Worm (Caenorhabditis elegans) whole organism, early embryonic: Measurements from ENCODE around the gene wrt-7.

Experiments
- B0310.2 ChIP-seq: sonication (generic microtip); optimal IDR thresholded peaks from 2 replicates; lab custom pipeline; 2016; ENCODE audit warnings: mild to moderate bottlenecking, missing genetic modification characterization, missing compliant biosample characterization
- F13C5.2 ChIP-seq: sonication (generic microtip); optimal IDR thresholded peaks from 2 replicates; lab custom pipeline; 2017; ENCODE audit warnings: mild to moderate bottlenecking, missing genetic modification characterization, inconsistent platforms, missing compliant biosample characterization
- aly-1 ChIP-seq: sonication (generic microtip); optimal IDR thresholded peaks from 2 replicates; lab custom pipeline; 2016; ENCODE audit warnings: missing genetic modification characterization, missing compliant biosample characterization
- ama-1 ChIP-seq: fragments of 150-350 bp; optimal IDR thresholded peaks from 2 replicates; lab custom pipeline; 2014
- ceh-13 ChIP-seq: fragments of 200-800 bp; sonication (Bioruptor generic); optimal IDR thresholded peaks from 2 replicates; lab custom pipeline; 2018; ENCODE audit warnings: mild to moderate bottlenecking, missing genetic modification characterization, missing compliant biosample characterization
- ceh-36 ChIP-seq: sonication (generic microtip); optimal IDR thresholded peaks from 2 replicates; lab custom pipeline; 2016; ENCODE audit warnings: missing genetic modification characterization, inconsistent platforms, missing compliant biosample characterization
- ets-7 ChIP-seq: sonication (generic microtip); optimal IDR thresholded peaks from 2 replicates; lab custom pipeline; 2016; ENCODE audit warnings: missing genotype, missing genetic modification characterization, missing compliant biosample characterization
- flt-1 ChIP-seq: fragments of 200-800 bp; sonication (Bioruptor generic); IDR thresholded peaks from 2 replicates; pipeline ENCODE4 v1.3.6; 2022; ENCODE audit warnings: missing genetic modification characterization, missing compliant biosample characterization
- hmbx-1 ChIP-seq: sonication (generic microtip); optimal IDR thresholded peaks from 2 replicates; lab custom pipeline; 2016; ENCODE audit warnings: mild to moderate bottlenecking, missing genetic modification characterization, missing compliant biosample characterization
- hmg-4 ChIP-seq: fragments of 200-800 bp; sonication (Bioruptor generic); optimal IDR thresholded peaks from 2 replicates; lab custom pipeline; 2018; ENCODE audit warnings: mild to moderate bottlenecking, missing genetic modification characterization, missing compliant biosample characterization
- hnd-1 ChIP-seq: sonication (generic microtip); optimal IDR thresholded peaks from 2 replicates; lab custom pipeline; 2016; ENCODE audit warnings: missing genetic modification characterization, missing compliant biosample characterization
- pes-1 ChIP-seq: fragments of 200-800 bp; sonication (Bioruptor generic); IDR thresholded peaks from 2 replicates; pipeline ENCODE4 v1.3.6; 2022; ENCODE audit warnings: missing genetic modification reagents, missing genetic modification characterization, missing compliant biosample characterization
- scrt-1 ChIP-seq: fragments of 200-800 bp; sonication (Bioruptor generic); IDR thresholded peaks from 2 replicates; pipeline ENCODE4 v1.3.6; 2022; ENCODE audit warnings: missing genetic modification characterization, missing compliant biosample characterization
- sea-1 ChIP-seq: fragments of 200-800 bp; sonication (Bioruptor generic); conservative IDR thresholded peaks from 2 replicates; pipeline ENCODE4 v1.3.6; 2022; ENCODE audit warnings: missing genetic modification characterization, missing compliant biosample characterization
- tbx-11 ChIP-seq: fragments of 200-800 bp; sonication (Bioruptor generic); IDR thresholded peaks from 2 replicates; pipeline ENCODE4 v1.3.6; 2022; ENCODE audit warnings: missing genetic modification characterization, missing compliant biosample characterization
- tbx-37 ChIP-seq: fragments of 200-800 bp; sonication (Bioruptor generic); conservative IDR thresholded peaks from 2 replicates; pipeline ENCODE4 v1.3.6; 2022; ENCODE audit warnings: missing genetic modification reagents, missing genetic modification characterization, missing compliant biosample characterization
- tra-4 ChIP-seq: sonication (generic microtip); optimal IDR thresholded peaks from 2 replicates; lab custom pipeline; 2017; ENCODE audit warnings: missing genetic modification characterization, missing compliant biosample characterization

Gene wrt-7

ce11 chrV:15306745-15307144 is 30.6 kb downstream of the wrt-7 start, which contains the start of gene T26H8.4:
T26H8.4 (minus strand) TSS chrV:15306845.
- TF ChIP-seq tra-4 (tag; lab: Kevin White, UChicago) = no peak
- TF ChIP-seq ceh-36 = no peak
- no peak for TF ChIP-seq tbx-37 (GFP tag; lab: Robert Waterston, UW)
- TF ChIP-seq ama-1 (lab: Kevin White, UChicago) = no peak
- no peak for TF ChIP-seq aly-1
- TF ChIP-seq hmg-4 (GFP tag; lab: Kevin White, UChicago) = no peak
- no peak for TF ChIP-seq tbx-11 (GFP tag; lab: Robert Waterston, UW)
- TF ChIP-seq B0310.2 = no peak
- TF ChIP-seq hmbx-1 (tag; lab: Kevin White, UChicago) = no peak
- no peak for TF ChIP-seq hnd-1
- TF ChIP-seq pes-1 = no peak
- no peak for TF ChIP-seq flt-1 (GFP tag; lab: Robert Waterston, UW)
- TF ChIP-seq sea-1 (GFP tag; lab: Robert Waterston, UW) = no peak
- no peak for TF ChIP-seq scrt-1 (GFP tag; lab: Robert Waterston, UW)
- TF ChIP-seq ets-7 (tag; lab: Kevin White, UChicago) = no peak
- TF ChIP-seq ceh-13 (GFP tag; lab: Kevin White, UChicago) = no peak
- TF ChIP-seq F13C5.2 (tag; lab: Kevin White, UChicago) = no peak

ce11 chrV:15305502-15305901 is 31.8 kb downstream of the wrt-7 start, which contains the start of gene T26H8.5:
T26H8.5 (minus strand) TSS chrV:15305602.
- TF ChIP-seq aly-1 (no peak), scrt-1 (GFP tag; lab: Robert Waterston, UW) (no peak), tbx-37 (GFP tag; lab: Robert Waterston, UW) (no peak), pes-1 (no peak), B0310.2 (no peak), ets-7 (tag; lab: Kevin White, UChicago) (no peak), hmg-4 (GFP tag; lab: Kevin White, UChicago) (no peak), ceh-13 (GFP tag; lab: Kevin White, UChicago) (no peak), flt-1 (GFP tag; lab: Robert Waterston, UW) (no peak), sea-1 (GFP tag; lab: Robert Waterston, UW) (no peak), tbx-11 (GFP tag; lab: Robert Waterston, UW) (no peak), ceh-36 (no peak), ama-1 (lab: Kevin White, UChicago) (no peak)

- TF ChIP-seq hnd-1 (no peak), tbx-11 (GFP tag; lab: Robert Waterston, UW) (no peak), ceh-13 (GFP tag; lab: Kevin White, UChicago) (no peak), B0310.2 (no peak), hmbx-1 (tag; lab: Kevin White, UChicago) (no peak), F13C5.2 (tag; lab: Kevin White, UChicago) (no peak), ets-7 (tag; lab: Kevin White, UChicago) (no peak), tbx-37 (GFP tag; lab: Robert Waterston, UW) (no peak), tra-4 (tag; lab: Kevin White, UChicago) (no peak), ceh-36 (no peak), scrt-1 (GFP tag; lab: Robert Waterston, UW) (no peak), aly-1 (no peak), pes-1 (no peak), hmg-4 (GFP tag; lab: Kevin White, UChicago) (no peak)
These were observed 33.7 kb downstream of the wrt-7 start, which contains the start of gene srx-48 for ce11 chrV:15303625-15304024. srx-48 (minus strand) TSS chrV:15303725.

DNA sequence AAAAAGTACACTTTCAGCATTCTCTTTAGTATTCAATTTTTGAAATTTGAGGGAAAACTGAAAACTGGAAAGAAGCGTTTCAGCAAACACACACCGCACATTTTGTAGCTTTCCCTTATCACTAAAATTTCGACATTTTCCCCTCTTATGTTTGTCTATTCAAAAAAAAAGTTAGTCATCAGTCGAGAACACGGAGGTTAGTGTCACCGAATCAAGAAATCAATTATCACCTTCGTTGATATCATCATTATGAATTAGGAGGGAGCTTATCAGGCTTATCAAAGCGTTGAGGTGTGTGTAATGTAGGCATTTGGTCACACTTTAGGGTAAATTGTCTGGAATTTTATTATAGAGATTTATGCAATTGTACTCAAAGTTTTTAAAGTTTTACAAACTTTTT is 38.7 kb downstream of the wrt-7 start, which contains the start of gene cpr-3:
Gene cpr-3, minus strand, starts transcription at position 104 of the 400 bp plus-strand sequence.
- no peak for TF ChIP-seq F13C5.2 (tag; lab: Kevin White, UChicago)
- no peak for TF ChIP-seq flt-1 (GFP tag; lab: Robert Waterston, UW)
- TF ChIP-seq hnd-1 = no peak
- TF ChIP-seq scrt-1 (GFP tag; lab: Robert Waterston, UW) = no peak
- TF ChIP-seq tbx-11 (GFP tag; lab: Robert Waterston, UW) = no peak
- no peak for TF ChIP-seq hmg-4 (GFP tag; lab: Kevin White, UChicago)
- no peak for TF ChIP-seq ets-7 (tag; lab: Kevin White, UChicago)
- TF ChIP-seq ceh-13 (GFP tag; lab: Kevin White, UChicago) = no peak
- no peak for TF ChIP-seq B0310.2
- no peak for TF ChIP-seq ama-1 (lab: Kevin White, UChicago)

- TF ChIP-seq pes-1 (peak; percentile 54; the same call in 1 of the 2 replicates), flt-1 (GFP tag; lab: Robert Waterston, UW) (peak; percentile 15; the same call in 1 of the 2 replicates)
These were observed 41.9 kb downstream of the wrt-7 start for ce11 chrV:15295436-15295835.

ce11 chrV:15293865-15294264 is 43.4 kb downstream of the wrt-7 start, which contains the start of gene str-96:
str-96 (minus strand) TSS chrV:15293965.
- no peak for TF ChIP-seq sea-1 (GFP tag; lab: Robert Waterston, UW)
- no peak for TF ChIP-seq hmbx-1 (tag; lab: Kevin White, UChicago)
- TF ChIP-seq tra-4 (tag; lab: Kevin White, UChicago) = no peak
- no peak for TF ChIP-seq ceh-13 (GFP tag; lab: Kevin White, UChicago)
- no peak for TF ChIP-seq hnd-1
- TF ChIP-seq pes-1 = no peak
- TF ChIP-seq ceh-36 = no peak
- no peak for TF ChIP-seq hmg-4 (GFP tag; lab: Kevin White, UChicago)
- TF ChIP-seq ets-7 (tag; lab: Kevin White, UChicago) = no peak
- TF ChIP-seq F13C5.2 (tag; lab: Kevin White, UChicago) = no peak
- TF ChIP-seq flt-1 (GFP tag; lab: Robert Waterston, UW) = no peak
- TF ChIP-seq tbx-37 (GFP tag; lab: Robert Waterston, UW) = no peak
- no peak for TF ChIP-seq ama-1 (lab: Kevin White, UChicago)
- no peak for TF ChIP-seq B0310.2
- TF ChIP-seq tbx-11 (GFP tag; lab: Robert Waterston, UW) = no peak
- TF ChIP-seq aly-1 = no peak
- no peak for TF ChIP-seq scrt-1 (GFP tag; lab: Robert Waterston, UW)

ce11 chrV:15290995-15291394 is 46.3 kb downstream of the wrt-7 start, which contains the start of gene cyp-34A2:
cyp-34A2 (minus strand) TSS chrV:15291095.
- TF ChIP-seq scrt-1 (GFP tag; lab: Robert Waterston, UW) = no peak
- no peak for TF ChIP-seq ceh-36
- TF ChIP-seq hnd-1 = no peak
- no peak for TF ChIP-seq tbx-37 (GFP tag; lab: Robert Waterston, UW)
